Worm (Caenorhabditis elegans) whole organism, young adult: ENCODE data around the gene str-162.

Experiments used
- B0035.1 ChIP-seq: sonication (generic microtip); optimal IDR thresholded peaks from 2 replicates; lab custom pipeline; 2016; ENCODE audit warnings: missing genetic modification characterization, mild to moderate bottlenecking, missing compliant biosample characterization, missing genotype, missing genetic modification reagents
- B0261.1 ChIP-seq: sonication (generic microtip); optimal IDR thresholded peaks from 2 replicates; lab custom pipeline; 2016; ENCODE audit warnings: mild to moderate bottlenecking, missing genetic modification characterization, moderate library complexity, missing compliant biosample characterization
- F22D6.2 ChIP-seq: sonication (generic microtip); optimal IDR thresholded peaks from 2 replicates; lab custom pipeline; 2016; ENCODE audit warnings: mild to moderate bottlenecking, missing genetic modification characterization, missing compliant biosample characterization
- F49E8.2 ChIP-seq: sonication (generic microtip); optimal IDR thresholded peaks from 3 replicates; lab custom pipeline; 2017; ENCODE audit warnings: missing genetic modification characterization, mild to moderate bottlenecking, missing compliant biosample characterization, antibody characterized with exemption, moderate library complexity; ENCODE audit not compliant: insufficient read depth
- F57A8.1 ChIP-seq: fragments of 200-800 bp; sonication (Bioruptor generic); optimal IDR thresholded peaks from 2 replicates; lab custom pipeline; 2018; ENCODE audit warnings: mild to moderate bottlenecking, missing genetic modification characterization, moderate library complexity, missing compliant biosample characterization
- F57C9.4 ChIP-seq: sonication (generic microtip); optimal IDR thresholded peaks from 2 replicates; lab custom pipeline; 2017; ENCODE audit warnings: mild to moderate bottlenecking, missing genetic modification characterization, missing compliant biosample characterization
- Y67H2A.10 ChIP-seq: fragments of 200-800 bp; sonication (Bioruptor generic); conservative IDR thresholded peaks from 2 replicates; pipeline ENCODE4 v1.3.6; 2022; ENCODE audit warnings: missing genetic modification reagents, missing genetic modification characterization, missing compliant biosample characterization
- akir-1 ChIP-seq: fragments of 200-800 bp; sonication (Bioruptor generic); optimal IDR thresholded peaks from 2 replicates; lab custom pipeline; 2018; ENCODE audit warnings: mild to moderate bottlenecking, missing genetic modification characterization, moderate library complexity, missing compliant biosample characterization
- attf-3 ChIP-seq: fragments of 200-800 bp; sonication (Bioruptor generic); conservative IDR thresholded peaks from 2 replicates; pipeline ENCODE4 v1.3.6; 2022; ENCODE audit warnings: missing genetic modification reagents, missing genetic modification characterization, missing compliant biosample characterization
- bed-2 ChIP-seq: fragments of 200-800 bp; sonication (Bioruptor generic); IDR thresholded peaks from 2 replicates; pipeline ENCODE4 v1.3.6; 2022; ENCODE audit warnings: missing genetic modification reagents, missing genetic modification characterization, missing compliant biosample characterization
- ceh-58 ChIP-seq: fragments of 200-800 bp; sonication (Bioruptor generic); IDR thresholded peaks from 2 replicates; pipeline ENCODE4 v1.3.6; 2022; ENCODE audit warnings: missing genetic modification characterization, missing compliant biosample characterization
- ceh-79 ChIP-seq: sonication (generic microtip); optimal IDR thresholded peaks from 2 replicates; lab custom pipeline; 2017; ENCODE audit warnings: mild to moderate bottlenecking, missing genetic modification characterization, missing compliant biosample characterization
- ceh-91 ChIP-seq: fragments of 200-800 bp; sonication (Bioruptor generic); IDR thresholded peaks from 2 replicates; pipeline ENCODE4 v1.3.6; 2022; ENCODE audit warnings: missing genetic modification reagents, missing genetic modification characterization, missing compliant biosample characterization
- dpl-1 ChIP-seq: fragments of 150-350 bp; optimal IDR thresholded peaks from 2 replicates; lab custom pipeline; 2014; ENCODE audit warnings: missing biosample characterization, missing genetic modification reagents, missing genetic modification characterization
- him-1 ChIP-seq: sonication (generic microtip); optimal IDR thresholded peaks from 2 replicates; lab custom pipeline; 2016; ENCODE audit warnings: missing genotype, missing genetic modification reagents, missing genetic modification characterization, missing compliant biosample characterization
- hlh-12 ChIP-seq: sonication (generic microtip); optimal IDR thresholded peaks from 2 replicates; lab custom pipeline; 2016; ENCODE audit warnings: missing genetic modification characterization, missing compliant biosample characterization
- hmg-20 ChIP-seq: fragments of 200-800 bp; sonication (Bioruptor generic); IDR thresholded peaks from 2 replicates; pipeline ENCODE4 v1.3.6; 2022; ENCODE audit warnings: missing genetic modification reagents, missing genetic modification characterization, missing compliant biosample characterization
- hsf-1 ChIP-seq: fragments of 200-800 bp; sonication (Bioruptor generic); IDR thresholded peaks from 2 replicates; pipeline ENCODE4 v1.3.6; 2022; ENCODE audit warnings: missing genetic modification reagents, missing genetic modification characterization, missing compliant biosample characterization
- let-607 ChIP-seq, 2 experiments: fragments of 200-800 bp in 1 of 2; sonication (Bioruptor generic) in 1 of 2; sonication (generic microtip) in 1 of 2; optimal IDR thresholded peaks; 2 replicates each; lab custom pipeline; 2016 to 2018; ENCODE audit warnings: mild to moderate bottlenecking in 2 of 2, missing compliant biosample characterization in 2 of 2, missing genetic modification characterization in 2 of 2, moderate library complexity in 2 of 2, missing genotype in 1 of 2
- lin-26 ChIP-seq: fragments of 200-800 bp; sonication (Bioruptor generic); IDR thresholded peaks from 2 replicates; pipeline ENCODE4 v1.3.6; 2022; ENCODE audit warnings: missing genetic modification reagents, missing genetic modification characterization, missing compliant biosample characterization
- lir-1 ChIP-seq: fragments of 200-800 bp; sonication (Bioruptor generic); conservative IDR thresholded peaks from 2 replicates; pipeline ENCODE4 v1.3.6; 2022; ENCODE audit warnings: missing genetic modification reagents, missing genetic modification characterization, missing compliant biosample characterization
- mcd-1 ChIP-seq: fragments of 200-800 bp; sonication (Bioruptor generic); IDR thresholded peaks from 2 replicates; pipeline ENCODE4 v1.3.6; 2022; ENCODE audit warnings: missing genetic modification reagents, missing genetic modification characterization, missing compliant biosample characterization
- nfya-1 ChIP-seq: sonication (generic microtip); optimal IDR thresholded peaks from 2 replicates; lab custom pipeline; 2017; ENCODE audit warnings: antibody characterized with exemption, missing compliant biosample characterization, missing genetic modification characterization, borderline replicate concordance; ENCODE audit not compliant: insufficient read depth
- nfya-2 ChIP-seq: fragments of 200-800 bp; sonication (Bioruptor generic); IDR thresholded peaks from 2 replicates; pipeline ENCODE4 v1.3.6; 2022; ENCODE audit warnings: missing genetic modification reagents, missing genetic modification characterization, missing compliant biosample characterization
- pha-4 ChIP-seq: fragments of 150-350 bp; sonication (generic microtip); optimal IDR thresholded peaks from 2 replicates; lab custom pipeline; 2014; ENCODE audit warnings: missing biosample characterization, missing genetic modification reagents, missing genetic modification characterization
- rec-8 ChIP-seq, 2 experiments: sonication (generic microtip); optimal IDR thresholded peaks; 2 replicates each; lab custom pipeline; 2016; ENCODE audit warnings: mild to moderate bottlenecking in 2 of 2, missing genetic modification characterization in 2 of 2, missing genetic modification reagents in 2 of 2, missing genotype in 2 of 2, missing biosample characterization in 1 of 2, missing compliant biosample characterization in 1 of 2, moderate library complexity in 1 of 2
- rpc-1 ChIP-seq, 2 experiments: fragments of 150-350 bp in 1 of 2; sonication (generic microtip) in 1 of 2; optimal IDR thresholded peaks; 2 replicates each; lab custom pipeline; 2014 to 2018; ENCODE audit warnings: missing biosample characterization in 1 of 2, missing genetic modification characterization in 1 of 2, missing genetic modification reagents in 1 of 2, missing genotype in 1 of 2
- sdz-38 ChIP-seq: sonication (generic microtip); optimal IDR thresholded peaks from 2 replicates; lab custom pipeline; 2016; ENCODE audit warnings: missing genotype, missing genetic modification characterization, missing compliant biosample characterization
- unc-130 ChIP-seq: sonication (generic microtip); optimal IDR thresholded peaks from 2 replicates; lab custom pipeline; 2016; ENCODE audit warnings: missing genetic modification reagents, missing genetic modification characterization, missing compliant biosample characterization
- zfh-2 ChIP-seq: fragments of 200-800 bp; sonication (Bioruptor generic); conservative IDR thresholded peaks from 2 replicates; pipeline ENCODE4 v1.3.6; 2022; ENCODE audit warnings: missing genetic modification reagents, missing genetic modification characterization, missing compliant biosample characterization
- zim-3 ChIP-seq: sonication (generic microtip); optimal IDR thresholded peaks from 2 replicates; lab custom pipeline; 2017; ENCODE audit warnings: mild to moderate bottlenecking, missing genetic modification characterization, moderate library complexity, missing compliant biosample characterization
- ztf-18 ChIP-seq: sonication (generic microtip); optimal IDR thresholded peaks from 2 replicates; lab custom pipeline; 2016; ENCODE audit warnings: missing genotype, mild to moderate bottlenecking, missing genetic modification characterization, missing compliant biosample characterization
- ztf-22 ChIP-seq: fragments of 200-800 bp; sonication (Bioruptor generic); optimal IDR thresholded peaks from 2 replicates; lab custom pipeline; 2018; ENCODE audit warnings: mild to moderate bottlenecking, missing genetic modification characterization, moderate library complexity, missing compliant biosample characterization
- ztf-6 ChIP-seq: fragments of 200-800 bp; sonication (Bioruptor generic); IDR thresholded peaks from 2 replicates; pipeline ENCODE4 v1.3.6; 2022; ENCODE audit warnings: missing genetic modification reagents, missing genetic modification characterization, missing compliant biosample characterization

str-162 gene

DNA sequence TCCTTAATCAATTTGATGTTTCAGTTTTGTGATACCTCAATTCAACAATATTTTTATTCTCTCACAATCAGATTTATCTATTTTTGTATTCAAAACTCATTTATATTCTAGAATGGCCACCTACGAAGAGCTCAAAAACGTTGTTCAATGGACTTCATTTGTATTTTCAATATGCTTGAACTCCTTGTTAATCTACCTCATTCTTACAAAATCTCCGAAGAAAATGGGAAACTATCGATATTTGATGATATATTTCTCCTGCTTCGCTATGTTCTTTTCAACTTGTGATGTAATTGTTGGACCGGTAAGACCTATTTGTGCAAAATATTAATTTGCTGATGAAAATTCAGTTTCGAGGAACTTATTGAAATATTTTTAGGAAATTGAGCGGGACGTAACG is 31.6 kb upstream of the str-162 start, which contains the start of gene str-164:
Gene str-164 (plus strand): TSS at position 113 of the 400 bp plus-strand sequence.
- no peak for TF ChIP-seq F22D6.2 (tag; lab: Kevin White, UChicago)
- TF ChIP-seq ceh-79: no peak
- no peak for TF ChIP-seq ztf-18
- no peak for TF ChIP-seq zfh-2 (GFP tag; lab: Robert Waterston, UW)
- TF ChIP-seq hsf-1 (GFP tag; lab: Robert Waterston, UW): no peak
- TF ChIP-seq bed-2: no peak
- TF ChIP-seq hlh-12: no peak
- TF ChIP-seq rpc-1 (optimal IDR thresholded peaks at IDR 0.05; lab: Kevin White, UChicago): no peak
- TF ChIP-seq rpc-1 (tag; optimal IDR thresholded peaks at IDR 0.05; lab: Kevin White, UChicago): no peak
- TF ChIP-seq pha-4: no peak

DNA sequence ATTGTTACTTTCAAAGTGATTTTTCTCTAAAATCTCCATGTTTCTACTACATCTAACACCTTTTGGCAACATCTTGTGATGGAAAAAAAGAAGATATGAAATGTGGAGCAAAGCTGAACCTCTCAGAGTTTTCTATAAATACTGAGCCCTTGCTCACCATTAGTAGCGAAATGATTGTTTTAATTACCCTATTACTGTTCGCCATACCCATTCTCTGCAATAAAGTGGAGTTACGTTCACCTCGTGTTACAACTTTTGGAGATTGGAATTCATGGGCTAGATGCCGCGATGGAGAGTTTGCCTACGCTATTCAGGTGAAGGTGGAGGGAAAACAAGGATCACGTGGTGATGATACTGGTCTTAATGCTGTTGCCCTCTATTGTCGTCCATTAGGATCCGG is 28.4 kb upstream of the str-162 start, which contains the start of gene txt-3:
Gene txt-3 (plus strand): TSS at position 125 of the 400 bp plus-strand sequence.
- TF ChIP-seq zim-3 (tag; lab: Kevin White, UChicago) (no peak), bed-2 (no peak), ztf-22 (GFP tag; lab: Kevin White, UChicago) (no peak), B0035.1 (tag; lab: Kevin White, UChicago) (no peak), Y67H2A.10 (GFP tag; lab: Robert Waterston, UW) (no peak), let-607 (tag; optimal IDR thresholded peaks at IDR 0.05; lab: Kevin White, UChicago) (no peak), B0261.1 (no peak), unc-130 (GFP tag; lab: Kevin White, UChicago) (no peak), him-1 (tag; lab: Kevin White, UChicago) (no peak), rpc-1 (optimal IDR thresholded peaks at IDR 0.05; lab: Kevin White, UChicago) (no peak), rpc-1 (tag; optimal IDR thresholded peaks at IDR 0.05; lab: Kevin White, UChicago) (no peak), nfya-1 (tag; lab: Kevin White, UChicago) (no peak), F57C9.4 (no peak), ztf-6 (GFP tag; lab: Robert Waterston, UW) (no peak), ceh-91 (no peak), F49E8.2 (tag; lab: Kevin White, UChicago) (no peak), lin-26 (GFP tag; lab: Robert Waterston, UW) (no peak), hlh-12 (no peak), akir-1 (GFP tag; lab: Kevin White, UChicago) (no peak), nfya-2 (GFP tag; lab: Robert Waterston, UW) (no peak), attf-3 (no peak)

DNA sequence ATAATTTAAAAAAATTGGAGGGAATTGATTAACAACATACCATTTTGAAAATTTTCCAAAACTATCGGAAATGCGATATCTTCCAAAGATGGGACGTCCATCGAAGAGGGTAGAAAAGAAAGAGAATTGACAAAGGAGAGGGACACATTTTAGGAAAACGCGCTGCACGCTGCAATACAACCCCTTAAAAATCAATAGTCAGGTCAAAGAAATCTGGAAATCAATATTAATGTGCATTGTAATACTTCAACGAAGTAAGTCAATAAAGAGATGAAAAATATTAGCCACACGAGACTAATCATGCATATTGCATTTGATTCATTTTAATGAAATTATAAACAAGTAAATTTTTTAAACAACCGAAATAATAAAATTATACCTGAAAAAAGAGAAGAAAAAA is 22.8 kb upstream of the str-162 start, which contains the start of gene Y9C9A.13:
Gene Y9C9A.13 (minus strand): TSS at position 101 of the 400 bp plus-strand sequence.
- TF ChIP-seq rpc-1 (optimal IDR thresholded peaks at IDR 0.05; lab: Kevin White, UChicago) (no peak), rpc-1 (tag; optimal IDR thresholded peaks at IDR 0.05; lab: Kevin White, UChicago) (no peak), ceh-58 (GFP tag; lab: Robert Waterston, UW) (no peak), F57A8.1 (no peak), sdz-38 (no peak), dpl-1 (no peak), F22D6.2 (tag; lab: Kevin White, UChicago) (no peak), hmg-20 (GFP tag; lab: Robert Waterston, UW) (no peak), lir-1 (GFP tag; lab: Robert Waterston, UW) (no peak), nfya-1 (tag; lab: Kevin White, UChicago) (no peak), mcd-1 (GFP tag; lab: Robert Waterston, UW) (no peak), ztf-22 (GFP tag; lab: Kevin White, UChicago) (no peak), rec-8 (tag; optimal IDR thresholded peaks at IDR 0.05; lab: Kevin White, UChicago) (no peak), lin-26 (GFP tag; lab: Robert Waterston, UW) (no peak)
